Worm (Caenorhabditis elegans) whole organism, L4 larva: Measurements from ENCODE around the gene rpl-23.

Source experiments
- F10B5.3 ChIP-seq: sonication (generic microtip); optimal IDR thresholded peaks from 2 replicates; lab custom pipeline; 2016; ENCODE audit warnings: mild to moderate bottlenecking, missing genetic modification characterization, missing compliant biosample characterization
- F26F4.8 ChIP-seq: fragments of 200-800 bp; sonication (Bioruptor generic); conservative IDR thresholded peaks from 2 replicates; pipeline ENCODE4 v1.3.6; 2022; ENCODE audit warnings: missing genetic modification characterization, missing compliant biosample characterization
- R02D3.7 ChIP-seq: fragments of 150-350 bp; sonication (generic microtip); optimal IDR thresholded peaks from 3 replicates; lab custom pipeline; 2014; ENCODE audit warnings: missing biosample characterization, missing genetic modification characterization
- T20F7.1 ChIP-seq: fragments of 200-800 bp; sonication (Bioruptor generic); optimal IDR thresholded peaks from 2 replicates; lab custom pipeline; 2018; ENCODE audit warnings: mild to moderate bottlenecking, missing genetic modification characterization, missing compliant biosample characterization
- Y105C5A.15 ChIP-seq: fragments of 200-800 bp; sonication (Bioruptor generic); IDR thresholded peaks from 2 replicates; pipeline ENCODE4 v1.3.6; 2022; ENCODE audit warnings: missing genetic modification characterization, missing compliant biosample characterization
- ZK546.5 ChIP-seq, 2 experiments: sonication (generic microtip); optimal IDR thresholded peaks; 2 replicates each; lab custom pipeline; 2017; ENCODE audit warnings: missing biosample characterization in 2 of 2, missing genetic modification characterization in 2 of 2
- aly-2 ChIP-seq: sonication (generic microtip); optimal IDR thresholded peaks from 2 replicates; lab custom pipeline; 2018; ENCODE audit warnings: missing biosample characterization, missing genetic modification characterization
- ama-1 ChIP-seq: fragments of 150-350 bp; optimal IDR thresholded peaks from 2 replicates; lab custom pipeline; 2014; ENCODE audit warnings: inconsistent platforms, mixed read lengths
- ces-1 ChIP-seq: fragments of 150-350 bp; sonication (generic microtip); optimal IDR thresholded peaks from 4 replicates; lab custom pipeline; 2014; ENCODE audit warnings: missing biosample characterization, missing genetic modification reagents, missing genetic modification characterization
- cey-2 ChIP-seq: sonication (generic microtip); optimal IDR thresholded peaks from 3 replicates; lab custom pipeline; 2017; ENCODE audit warnings: missing genetic modification characterization, mild to moderate bottlenecking, missing compliant biosample characterization, antibody characterized with exemption, borderline replicate concordance; ENCODE audit not compliant: insufficient read depth
- ctbp-1 ChIP-seq: fragments of 200-800 bp; sonication (Bioruptor generic); IDR thresholded peaks from 2 replicates; pipeline ENCODE4 v1.3.6; 2022; ENCODE audit warnings: missing genetic modification reagents, missing genetic modification characterization, missing compliant biosample characterization
- daf-19 ChIP-seq: fragments of 200-800 bp; sonication (Bioruptor generic); conservative IDR thresholded peaks from 2 replicates; pipeline ENCODE4 v1.3.6; 2022; ENCODE audit warnings: missing genetic modification characterization, missing compliant biosample characterization
- dmd-6 ChIP-seq: fragments of 200-800 bp; sonication (Bioruptor generic); IDR thresholded peaks from 2 replicates; pipeline ENCODE4 v1.3.6; 2022; ENCODE audit warnings: missing genetic modification reagents, missing genetic modification characterization, missing compliant biosample characterization
- dmd-9 ChIP-seq: fragments of 200-800 bp; sonication (Bioruptor generic); IDR thresholded peaks from 2 replicates; pipeline ENCODE4 v1.3.6; 2022; ENCODE audit warnings: missing genetic modification reagents, missing genetic modification characterization, missing compliant biosample characterization
- duxl-1 ChIP-seq: sonication (generic microtip); optimal IDR thresholded peaks from 2 replicates; lab custom pipeline; 2016; ENCODE audit warnings: mild to moderate bottlenecking, missing genetic modification characterization, moderate library complexity, missing compliant biosample characterization; ENCODE audit not compliant: poor library complexity
- dve-1 ChIP-seq: sonication (generic microtip); optimal IDR thresholded peaks from 2 replicates; lab custom pipeline; 2017; ENCODE audit warnings: antibody characterized with exemption, mild to moderate bottlenecking, missing genetic modification characterization, missing compliant biosample characterization; ENCODE audit not compliant: insufficient read depth
- fkh-10 ChIP-seq: fragments of 150-350 bp; optimal IDR thresholded peaks from 2 replicates; lab custom pipeline; 2014; ENCODE audit warnings: missing biosample characterization, missing genetic modification reagents, missing genetic modification characterization
- hmg-1.1 ChIP-seq: fragments of 200-800 bp; sonication (Bioruptor generic); IDR thresholded peaks from 2 replicates; pipeline ENCODE4 v1.3.6; 2022; ENCODE audit warnings: missing genetic modification reagents, missing genetic modification characterization, missing compliant biosample characterization
- jun-1 ChIP-seq: fragments of 150-350 bp; optimal IDR thresholded peaks from 2 replicates; lab custom pipeline; 2014; ENCODE audit warnings: missing biosample characterization, missing genetic modification reagents, missing genetic modification characterization
- lin-1 ChIP-seq: fragments of 200-800 bp; sonication (Bioruptor generic); IDR thresholded peaks from 2 replicates; pipeline ENCODE4 v1.3.6; 2022; ENCODE audit warnings: missing genetic modification reagents, missing genetic modification characterization, missing compliant biosample characterization
- lin-13 ChIP-seq: fragments of 150-350 bp; optimal IDR thresholded peaks from 2 replicates; lab custom pipeline; 2014; ENCODE audit warnings: missing biosample characterization, missing genetic modification reagents, missing genetic modification characterization
- lir-3 ChIP-seq: sonication (generic microtip); optimal IDR thresholded peaks from 2 replicates; lab custom pipeline; 2016; ENCODE audit warnings: mild to moderate bottlenecking, missing genetic modification characterization, missing compliant biosample characterization
- lsy-2 ChIP-seq, 2 experiments: fragments of 150-350 bp in 1 of 2; sonication (generic microtip) in 1 of 2; optimal IDR thresholded peaks; 2 replicates each; lab custom pipeline; 2014 to 2017; ENCODE audit warnings: missing biosample characterization in 2 of 2, missing genetic modification characterization in 2 of 2
- madf-5 ChIP-seq, 2 experiments: fragments of 200-800 bp; sonication (Bioruptor generic); IDR thresholded peaks; 2 replicates each; pipeline ENCODE4 v1.3.6; 2022; ENCODE audit warnings: missing compliant biosample characterization in 2 of 2, missing genetic modification characterization in 2 of 2
- madf-9 ChIP-seq: fragments of 200-800 bp; sonication (Bioruptor generic); conservative IDR thresholded peaks from 2 replicates; pipeline ENCODE4 v1.3.6; 2022; ENCODE audit warnings: missing genetic modification reagents, missing genetic modification characterization, missing compliant biosample characterization
- mdt-29 ChIP-seq: fragments of 200-800 bp; sonication (Bioruptor generic); IDR thresholded peaks from 2 replicates; pipeline ENCODE4 v1.3.6; 2022; ENCODE audit warnings: missing genetic modification reagents, missing genetic modification characterization, missing compliant biosample characterization
- mes-2 ChIP-seq: sonication (generic microtip); optimal IDR thresholded peaks from 2 replicates; lab custom pipeline; 2016; ENCODE audit warnings: missing genotype, mild to moderate bottlenecking, missing genetic modification characterization, missing compliant biosample characterization; ENCODE audit not compliant: poor library complexity, severe bottlenecking
- mxl-3 ChIP-seq: fragments of 200-800 bp; sonication (Bioruptor generic); optimal IDR thresholded peaks from 2 replicates; lab custom pipeline; 2018; ENCODE audit warnings: mild to moderate bottlenecking, missing genetic modification characterization, missing compliant biosample characterization
- nhr-102 ChIP-seq: sonication (generic microtip); optimal IDR thresholded peaks from 2 replicates; lab custom pipeline; 2016; ENCODE audit warnings: mild to moderate bottlenecking, missing genetic modification characterization, moderate library complexity, missing compliant biosample characterization
- nhr-11 ChIP-seq: fragments of 150-350 bp; optimal IDR thresholded peaks from 2 replicates; lab custom pipeline; 2014; ENCODE audit warnings: missing biosample characterization, missing genetic modification characterization
- nhr-76 ChIP-seq: fragments of 150-350 bp; optimal IDR thresholded peaks from 2 replicates; lab custom pipeline; 2014; ENCODE audit warnings: missing biosample characterization, missing genetic modification characterization
- php-3 ChIP-seq: fragments of 200-800 bp; sonication (Bioruptor generic); IDR thresholded peaks from 2 replicates; pipeline ENCODE4 v1.3.6; 2022; ENCODE audit warnings: missing genetic modification reagents, missing genetic modification characterization, missing compliant biosample characterization
- pqm-1 ChIP-seq: sonication (generic microtip); optimal IDR thresholded peaks from 2 replicates; lab custom pipeline; 2017; ENCODE audit warnings: missing biosample characterization, missing genetic modification characterization
- rbr-2 ChIP-seq: sonication (generic microtip); optimal IDR thresholded peaks from 2 replicates; lab custom pipeline; 2016; ENCODE audit warnings: missing genotype, missing genetic modification characterization, missing compliant biosample characterization
- saeg-2 ChIP-seq: fragments of 200-800 bp; sonication (Bioruptor generic); IDR thresholded peaks from 2 replicates; pipeline ENCODE4 v1.3.6; 2022; ENCODE audit warnings: missing genetic modification reagents, missing genetic modification characterization, missing compliant biosample characterization
- sdz-12 ChIP-seq: fragments of 200-800 bp; sonication (Bioruptor generic); optimal IDR thresholded peaks from 2 replicates; lab custom pipeline; 2018; ENCODE audit warnings: mild to moderate bottlenecking, missing genetic modification characterization, missing compliant biosample characterization
- set-16 ChIP-seq: fragments of 200-800 bp; sonication (Bioruptor generic); IDR thresholded peaks from 2 replicates; pipeline ENCODE4 v1.3.6; 2022; ENCODE audit warnings: missing genetic modification reagents, missing genetic modification characterization, missing compliant biosample characterization
- skn-1 ChIP-seq: fragments of 150-350 bp; optimal IDR thresholded peaks from 2 replicates; lab custom pipeline; 2014; ENCODE audit warnings: missing biosample characterization, missing genetic modification characterization
- unc-39 ChIP-seq: sonication (generic microtip); optimal IDR thresholded peaks from 2 replicates; lab custom pipeline; 2017; ENCODE audit warnings: missing biosample characterization, missing genetic modification characterization
- unc-62 ChIP-seq, 3 experiments: fragments of 150-350 bp in 1 of 3; sonication (generic microtip); optimal IDR thresholded peaks in 2 of 3; peaks in 1 of 3; 1 replicate in 1 of 3; 2 replicates in 2 of 3; lab custom pipeline; 2014 to 2017; ENCODE audit warnings: missing biosample characterization in 3 of 3, missing genetic modification characterization in 3 of 3, missing genetic modification reagents in 3 of 3, missing genotype in 1 of 3
- zag-1 ChIP-seq: fragments of 150-350 bp; optimal IDR thresholded peaks from 2 replicates; lab custom pipeline; 2014; ENCODE audit warnings: missing biosample characterization, missing genetic modification characterization
- zfp-3 ChIP-seq: fragments of 200-800 bp; sonication (Bioruptor generic); conservative IDR thresholded peaks from 2 replicates; pipeline ENCODE4 v1.3.6; 2022; ENCODE audit warnings: missing genetic modification reagents, missing genetic modification characterization, missing compliant biosample characterization
- zip-11 ChIP-seq: fragments of 200-800 bp; sonication (Bioruptor generic); IDR thresholded peaks from 2 replicates; pipeline ENCODE4 v1.3.6; 2022; ENCODE audit warnings: missing genetic modification characterization, missing compliant biosample characterization
- ztf-7 ChIP-seq: fragments of 150-350 bp; optimal IDR thresholded peaks from 2 replicates; lab custom pipeline; 2014; ENCODE audit warnings: missing biosample characterization, missing genetic modification characterization

Gene rpl-23

DNA sequence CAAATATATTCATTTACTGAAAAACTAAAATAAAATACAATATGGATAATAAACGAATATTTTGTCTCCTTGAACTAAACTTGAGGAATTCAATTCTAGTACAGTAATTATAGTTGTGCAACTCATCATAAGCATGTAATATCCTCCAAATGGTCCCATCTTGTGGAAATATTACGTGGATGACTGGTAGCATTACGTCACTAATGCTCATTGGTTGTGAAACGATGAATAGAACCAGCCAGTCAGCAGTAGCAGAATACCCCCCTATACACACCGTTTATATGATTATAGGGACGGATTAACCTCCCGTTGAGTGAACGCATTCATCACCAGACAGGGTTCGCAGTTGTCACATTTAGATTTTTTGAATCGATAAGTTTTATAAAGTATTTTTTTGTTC lies 12.5 kb upstream of the rpl-23 start:
- TF ChIP-seq zip-11 (no peak), mxl-3 (GFP tag; lab: Kevin White, UChicago) (no peak)
- TF ChIP-seq, all 104 proteins: peak for 0

DNA sequence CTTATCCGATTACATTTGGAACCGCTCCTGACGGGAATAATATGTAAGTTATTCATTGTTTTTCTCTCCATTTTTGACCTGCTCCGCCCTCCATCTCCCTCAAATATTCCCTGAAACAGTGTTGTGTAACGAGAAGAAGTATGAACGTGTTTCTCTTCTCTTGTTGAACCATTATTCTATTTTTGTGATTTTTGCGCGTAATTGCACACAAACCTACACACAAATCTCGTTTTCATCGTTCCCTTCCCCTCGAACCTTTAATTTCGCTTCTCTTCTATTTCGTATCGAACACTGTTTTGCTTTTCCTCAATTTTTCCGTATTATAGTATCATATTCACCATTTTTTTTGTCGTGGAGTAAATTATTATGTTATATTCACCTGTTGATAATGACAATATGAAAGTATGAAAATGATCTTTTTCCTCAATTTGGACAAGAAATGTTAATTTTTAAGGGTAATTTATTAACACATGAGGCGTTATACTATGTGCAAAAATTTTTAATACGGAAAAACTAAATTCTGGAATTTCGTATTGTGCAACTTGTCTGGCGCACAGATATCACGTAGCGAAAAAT lies 11.3 kb upstream of the rpl-23 start:
- TF ChIP-seq cey-2 (tag; lab: Kevin White, UChicago) (no peak), ama-1 (lab: Kevin White, UChicago) (peak; percentile 67), unc-62 (GFP tag; optimal IDR thresholded peaks at IDR 0.05 in 1 of 2; lab: Kevin White, UChicago) (peak in 1 of 2 experiments; percentile 85), unc-62 (tag; optimal IDR thresholded peaks at IDR 0.05; lab: Kevin White, UChicago) (no peak), F10B5.3 (tag; lab: Kevin White, UChicago) (no peak), daf-19 (GFP tag; lab: Robert Waterston, UW) (peak; percentile 64; the same call in 1 of the 2 replicates), Y105C5A.15 (0 out of 2 replicates have a peak, but pooled peaks have one; percentile 35)

DNA sequence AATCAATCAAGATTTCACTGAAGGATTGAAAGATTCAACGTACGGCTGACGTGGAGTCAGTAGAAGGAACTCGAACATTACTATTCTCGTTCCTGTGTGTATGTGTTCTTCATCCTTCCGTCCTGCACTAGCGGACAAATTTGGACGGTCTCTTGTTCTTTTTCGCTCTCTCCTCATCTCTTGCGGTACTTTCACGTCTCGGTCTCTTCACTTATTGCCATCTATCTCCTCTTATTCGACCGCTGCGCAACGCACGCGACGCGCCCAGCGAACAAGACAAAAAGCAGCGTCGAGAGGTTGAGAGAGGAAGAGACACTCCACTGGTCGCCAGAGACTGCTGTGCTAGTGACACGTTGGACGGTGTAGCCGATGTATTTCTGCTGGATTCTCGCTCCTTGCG lies 9.5 kb upstream of the rpl-23 start:
- TF ChIP-seq lin-1 (GFP tag; lab: Robert Waterston, UW) (no peak), zag-1 (no peak), nhr-102 (tag; lab: Kevin White, UChicago) (no peak), sdz-12 (GFP tag; lab: Kevin White, UChicago) (no peak), lir-3 (tag; lab: Kevin White, UChicago) (no peak), ces-1 (no peak), saeg-2 (GFP tag; lab: Robert Waterston, UW) (no peak), hmg-1.1 (GFP tag; lab: Robert Waterston, UW) (no peak; the same call in none of the 2 replicates), cey-2 (tag; lab: Kevin White, UChicago) (no peak), nhr-11 (tag; lab: Kevin White, UChicago) (peak; percentile 60), dmd-6 (GFP tag; lab: Robert Waterston, UW) (peak; percentile 39), nhr-76 (tag; lab: Kevin White, UChicago) (no peak), madf-9 (GFP tag; lab: Robert Waterston, UW) (peak; percentile 58), lin-13 (peak; percentile 48), dmd-9 (GFP tag; lab: Robert Waterston, UW) (no peak), fkh-10 (peak; percentile 23), ZK546.5 (tag; optimal IDR thresholded peaks at IDR 0.05; lab: Kevin White, UChicago) (no peak), R02D3.7 (tag; lab: Kevin White, UChicago) (no peak), aly-2 (tag; lab: Kevin White, UChicago) (no peak), ama-1 (lab: Kevin White, UChicago) (no peak), T20F7.1 (GFP tag; lab: Kevin White, UChicago) (no peak), lsy-2 (tag; optimal IDR thresholded peaks at IDR 0.05; lab: Kevin White, UChicago) (peak; percentile 37 to 68), F26F4.8 (GFP tag; lab: Robert Waterston, UW) (no peak), zfp-3 (no peak), daf-19 (GFP tag; lab: Robert Waterston, UW) (no peak), pqm-1 (tag; lab: Kevin White, UChicago) (peak; percentile 21), php-3 (GFP tag; lab: Robert Waterston, UW) (peak; percentile 9; the same call in 1 of the 2 replicates), Y105C5A.15 (peak; percentile 38; the same call in 1 of the 2 replicates), set-16 (GFP tag; lab: Robert Waterston, UW) (peak; percentile 70), madf-5 (GFP tag; IDR thresholded peaks at IDR 0.05; lab: Robert Waterston, UW) (no peak), dve-1 (peak; percentile 63), ztf-7 (tag; lab: Kevin White, UChicago) (no peak), mxl-3 (GFP tag; lab: Kevin White, UChicago) (peak; percentile 70), duxl-1 (tag; lab: Kevin White, UChicago) (peak; percentile 27), mdt-29 (GFP tag; lab: Robert Waterston, UW) (peak; percentile 23; the same call in 1 of the 2 replicates), unc-39 (tag; lab: Kevin White, UChicago) (no peak), mes-2 (tag; lab: Kevin White, UChicago) (peak; percentile 74), ctbp-1 (GFP tag; lab: Robert Waterston, UW) (no peak; the same call in 1 of the 2 replicates), rbr-2 (tag; lab: Kevin White, UChicago) (peak; percentile 58), skn-1 (tag; lab: Kevin White, UChicago) (no peak), jun-1 (tag; lab: Kevin White, UChicago) (peak; percentile 38), zip-11 (0 out of 2 replicates have a peak, but pooled peaks have one; percentile 11)
